Worm (Caenorhabditis elegans) whole organism, late embryonic: ENCODE results near the gene Y62E10A.20.

Experiments
- C08G9.2 ChIP-seq: sonication (generic microtip); optimal IDR thresholded peaks from 2 replicates; lab custom pipeline; 2016; ENCODE audit warnings: mild to moderate bottlenecking, missing genetic modification characterization, moderate library complexity, missing compliant biosample characterization
- F13H6.1 ChIP-seq: sonication (generic microtip); optimal IDR thresholded peaks from 2 replicates; lab custom pipeline; 2016; ENCODE audit warnings: missing genetic modification characterization, missing compliant biosample characterization
- K02D7.2 ChIP-seq: sonication (generic microtip); optimal IDR thresholded peaks from 2 replicates; lab custom pipeline; 2017; ENCODE audit warnings: mild to moderate bottlenecking, missing genetic modification characterization, missing compliant biosample characterization
- K09A11.1 ChIP-seq: sonication (generic microtip); optimal IDR thresholded peaks from 2 replicates; lab custom pipeline; 2017; ENCODE audit warnings: antibody characterized with exemption, mild to moderate bottlenecking, missing genetic modification characterization, missing compliant biosample characterization; ENCODE audit not compliant: insufficient read depth
- T23F11.4 ChIP-seq: fragments of 200-800 bp; sonication (Bioruptor generic); optimal IDR thresholded peaks from 2 replicates; lab custom pipeline; 2018; ENCODE audit warnings: mild to moderate bottlenecking, missing genetic modification characterization, missing compliant biosample characterization
- Y22D7AL.16 ChIP-seq: sonication (generic microtip); optimal IDR thresholded peaks from 2 replicates; lab custom pipeline; 2016; ENCODE audit warnings: missing genetic modification characterization, missing compliant biosample characterization
- ahr-1 ChIP-seq: sonication (generic microtip); optimal IDR thresholded peaks from 2 replicates; lab custom pipeline; 2016; ENCODE audit warnings: missing genetic modification characterization, missing compliant biosample characterization
- ama-1 ChIP-seq: fragments of 150-350 bp; optimal IDR thresholded peaks from 2 replicates; lab custom pipeline; 2014
- ceh-14 ChIP-seq: sonication (generic microtip); optimal IDR thresholded peaks from 2 replicates; lab custom pipeline; 2016; ENCODE audit warnings: missing genotype, missing genetic modification characterization, missing compliant biosample characterization
- ceh-18 ChIP-seq: sonication (generic microtip); optimal IDR thresholded peaks from 2 replicates; lab custom pipeline; 2016; ENCODE audit warnings: missing genetic modification characterization, missing compliant biosample characterization
- ceh-19 ChIP-seq: fragments of 200-800 bp; sonication (Bioruptor generic); optimal IDR thresholded peaks from 2 replicates; lab custom pipeline; 2018; ENCODE audit warnings: mild to moderate bottlenecking, missing genetic modification characterization, missing compliant biosample characterization
- ceh-2 ChIP-seq: sonication (generic microtip); optimal IDR thresholded peaks from 2 replicates; lab custom pipeline; 2016; ENCODE audit warnings: missing genotype, missing genetic modification characterization, missing compliant biosample characterization
- ceh-22 ChIP-seq: sonication (generic microtip); optimal IDR thresholded peaks from 2 replicates; lab custom pipeline; 2017; ENCODE audit warnings: missing biosample characterization, missing genetic modification characterization
- ceh-24 ChIP-seq: sonication (generic microtip); optimal IDR thresholded peaks from 2 replicates; lab custom pipeline; 2016; ENCODE audit warnings: mild to moderate bottlenecking, missing genetic modification characterization, missing compliant biosample characterization
- ceh-31 ChIP-seq: sonication (generic microtip); optimal IDR thresholded peaks from 2 replicates; lab custom pipeline; 2016; ENCODE audit warnings: missing genetic modification characterization, missing compliant biosample characterization
- ceh-45 ChIP-seq: fragments of 200-800 bp; sonication (Bioruptor generic); IDR thresholded peaks from 2 replicates; pipeline ENCODE4 v1.3.6; 2022; ENCODE audit warnings: missing genetic modification reagents, missing genetic modification characterization, missing compliant biosample characterization
- ceh-48 ChIP-seq: sonication (generic microtip); optimal IDR thresholded peaks from 2 replicates; lab custom pipeline; 2016; ENCODE audit warnings: missing genetic modification characterization, inconsistent platforms, missing compliant biosample characterization
- ceh-6 ChIP-seq: fragments of 200-800 bp; sonication (Bioruptor generic); optimal IDR thresholded peaks from 2 replicates; lab custom pipeline; 2018; ENCODE audit warnings: mild to moderate bottlenecking, missing genetic modification characterization, missing compliant biosample characterization
- ceh-9 ChIP-seq: sonication (generic microtip); optimal IDR thresholded peaks from 2 replicates; lab custom pipeline; 2016; ENCODE audit warnings: mild to moderate bottlenecking, missing genetic modification characterization, inconsistent platforms, missing compliant biosample characterization
- che-1 ChIP-seq: sonication (generic microtip); optimal IDR thresholded peaks from 2 replicates; lab custom pipeline; 2016; ENCODE audit warnings: mild to moderate bottlenecking, missing genetic modification characterization, missing compliant biosample characterization
- dve-1 ChIP-seq: sonication (generic microtip); optimal IDR thresholded peaks from 2 replicates; lab custom pipeline; 2017; ENCODE audit warnings: antibody characterized with exemption, mild to moderate bottlenecking, missing genetic modification characterization, missing compliant biosample characterization
- elt-2 ChIP-seq: sonication (generic microtip); optimal IDR thresholded peaks from 2 replicates; lab custom pipeline; 2016; ENCODE audit warnings: missing genetic modification reagents, missing genetic modification characterization, missing compliant biosample characterization
- elt-4 ChIP-seq: sonication (generic microtip); optimal IDR thresholded peaks from 2 replicates; lab custom pipeline; 2016; ENCODE audit warnings: missing genetic modification characterization, missing compliant biosample characterization
- ets-4 ChIP-seq: sonication (generic microtip); optimal IDR thresholded peaks from 2 replicates; lab custom pipeline; 2016; ENCODE audit warnings: missing genetic modification characterization, missing compliant biosample characterization
- fax-1 ChIP-seq: sonication (generic microtip); optimal IDR thresholded peaks from 2 replicates; lab custom pipeline; 2016; ENCODE audit warnings: missing genotype, missing genetic modification characterization, missing compliant biosample characterization
- fkh-10 ChIP-seq: fragments of 150-350 bp; optimal IDR thresholded peaks from 2 replicates; lab custom pipeline; 2014; ENCODE audit warnings: missing biosample characterization, missing genetic modification reagents, missing genetic modification characterization
- fkh-6 ChIP-seq: sonication (generic microtip); optimal IDR thresholded peaks from 2 replicates; lab custom pipeline; 2016; ENCODE audit warnings: missing genetic modification characterization, missing compliant biosample characterization
- gmeb-2 ChIP-seq: sonication (generic microtip); optimal IDR thresholded peaks from 2 replicates; lab custom pipeline; 2016; ENCODE audit warnings: missing genetic modification characterization, inconsistent platforms, missing compliant biosample characterization
- hlh-13 ChIP-seq: fragments of 200-800 bp; sonication (Bioruptor generic); optimal IDR thresholded peaks from 2 replicates; lab custom pipeline; 2018; ENCODE audit warnings: mild to moderate bottlenecking, missing genetic modification characterization, missing compliant biosample characterization
- hlh-15 ChIP-seq: sonication (generic microtip); optimal IDR thresholded peaks from 2 replicates; lab custom pipeline; 2016; ENCODE audit warnings: missing genetic modification characterization, missing compliant biosample characterization
- hlh-30 ChIP-seq: sonication (generic microtip); optimal IDR thresholded peaks from 2 replicates; lab custom pipeline; 2017; ENCODE audit warnings: antibody characterized with exemption, missing genetic modification characterization, missing compliant biosample characterization; ENCODE audit not compliant: insufficient read depth
- hlh-6 ChIP-seq: sonication (generic microtip); optimal IDR thresholded peaks from 2 replicates; lab custom pipeline; 2016; ENCODE audit warnings: missing genotype, missing genetic modification characterization, missing compliant biosample characterization
- lim-6 ChIP-seq: sonication (generic microtip); optimal IDR thresholded peaks from 2 replicates; lab custom pipeline; 2016; ENCODE audit warnings: missing genetic modification characterization, missing compliant biosample characterization
- nfya-1 ChIP-seq: sonication (generic microtip); optimal IDR thresholded peaks from 2 replicates; lab custom pipeline; 2017; ENCODE audit warnings: missing genetic modification characterization, mild to moderate bottlenecking, missing compliant biosample characterization, antibody characterized with exemption, moderate library complexity
- nhr-11 ChIP-seq: fragments of 150-350 bp; optimal IDR thresholded peaks from 2 replicates; lab custom pipeline; 2014; ENCODE audit warnings: missing biosample characterization, missing genetic modification characterization
- npax-4 ChIP-seq: sonication (generic microtip); optimal IDR thresholded peaks from 2 replicates; lab custom pipeline; 2016; ENCODE audit warnings: missing genetic modification characterization, missing compliant biosample characterization
- odd-2 ChIP-seq: sonication (generic microtip); optimal IDR thresholded peaks from 2 replicates; lab custom pipeline; 2017; ENCODE audit warnings: antibody characterized with exemption, mild to moderate bottlenecking, missing genetic modification characterization, missing compliant biosample characterization
- pag-3 ChIP-seq: sonication (generic microtip); optimal IDR thresholded peaks from 2 replicates; lab custom pipeline; 2016; ENCODE audit warnings: missing compliant biosample characterization, missing genetic modification characterization, borderline replicate concordance
- pax-1 ChIP-seq: fragments of 150-350 bp; optimal IDR thresholded peaks from 2 replicates; lab custom pipeline; 2014; ENCODE audit warnings: missing biosample characterization, missing genetic modification characterization
- pha-2 ChIP-seq: sonication (generic microtip); optimal IDR thresholded peaks from 2 replicates; lab custom pipeline; 2017; ENCODE audit warnings: mild to moderate bottlenecking, missing genetic modification characterization, missing compliant biosample characterization
- pha-4 ChIP-seq: fragments of 150-350 bp; optimal IDR thresholded peaks from 2 replicates; lab custom pipeline; 2018; ENCODE audit warnings: missing biosample characterization, missing genetic modification reagents, missing genetic modification characterization
- pqm-1 ChIP-seq: sonication (generic microtip); optimal IDR thresholded peaks from 2 replicates; lab custom pipeline; 2016; ENCODE audit warnings: missing genetic modification characterization, missing compliant biosample characterization
- pros-1 ChIP-seq: fragments of 150-350 bp; optimal IDR thresholded peaks from 2 replicates; lab custom pipeline; 2014; ENCODE audit warnings: missing biosample characterization, missing genetic modification reagents, missing genetic modification characterization
- ref-2 ChIP-seq: sonication (generic microtip); optimal IDR thresholded peaks from 2 replicates; lab custom pipeline; 2016; ENCODE audit warnings: missing genetic modification characterization, missing compliant biosample characterization
- rnt-1 ChIP-seq: sonication (generic microtip); optimal IDR thresholded peaks from 2 replicates; lab custom pipeline; 2016; ENCODE audit warnings: missing genetic modification characterization, missing compliant biosample characterization
- sox-4 ChIP-seq: sonication (generic microtip); optimal IDR thresholded peaks from 2 replicates; lab custom pipeline; 2017; ENCODE audit warnings: mild to moderate bottlenecking, missing genetic modification characterization, inconsistent platforms, missing compliant biosample characterization
- tbx-2 ChIP-seq: sonication (generic microtip); optimal IDR thresholded peaks from 2 replicates; lab custom pipeline; 2016; ENCODE audit warnings: missing genetic modification characterization, missing compliant biosample characterization
- unc-3 ChIP-seq, 2 experiments: fragments of 200-800 bp in 1 of 2; sonication (Bioruptor generic) in 1 of 2; sonication (generic microtip) in 1 of 2; conservative IDR thresholded peaks in 1 of 2; optimal IDR thresholded peaks in 1 of 2; 2 replicates each; pipeline versions ENCODE4 v1.3.6 to Lab custom; 2016 to 2022; ENCODE audit warnings: missing compliant biosample characterization in 2 of 2, missing genetic modification characterization in 2 of 2, missing genetic modification reagents in 1 of 2
- unc-42 ChIP-seq: sonication (generic microtip); optimal IDR thresholded peaks from 2 replicates; lab custom pipeline; 2016; ENCODE audit warnings: missing genotype, missing genetic modification characterization, missing compliant biosample characterization
- unc-55 ChIP-seq: sonication (generic microtip); optimal IDR thresholded peaks from 2 replicates; lab custom pipeline; 2017; ENCODE audit warnings: missing biosample characterization, missing genetic modification reagents, missing genetic modification characterization
- unc-86 ChIP-seq: sonication (generic microtip); optimal IDR thresholded peaks from 2 replicates; lab custom pipeline; 2016; ENCODE audit warnings: missing genetic modification characterization, missing compliant biosample characterization
- zip-5 ChIP-seq: sonication (generic microtip); optimal IDR thresholded peaks from 2 replicates; lab custom pipeline; 2016; ENCODE audit warnings: missing genetic modification characterization, missing compliant biosample characterization
- ztf-16 ChIP-seq: sonication (generic microtip); optimal IDR thresholded peaks from 2 replicates; lab custom pipeline; 2017; ENCODE audit warnings: missing genetic modification characterization, missing compliant biosample characterization

Y62E10A.20 gene

DNA sequence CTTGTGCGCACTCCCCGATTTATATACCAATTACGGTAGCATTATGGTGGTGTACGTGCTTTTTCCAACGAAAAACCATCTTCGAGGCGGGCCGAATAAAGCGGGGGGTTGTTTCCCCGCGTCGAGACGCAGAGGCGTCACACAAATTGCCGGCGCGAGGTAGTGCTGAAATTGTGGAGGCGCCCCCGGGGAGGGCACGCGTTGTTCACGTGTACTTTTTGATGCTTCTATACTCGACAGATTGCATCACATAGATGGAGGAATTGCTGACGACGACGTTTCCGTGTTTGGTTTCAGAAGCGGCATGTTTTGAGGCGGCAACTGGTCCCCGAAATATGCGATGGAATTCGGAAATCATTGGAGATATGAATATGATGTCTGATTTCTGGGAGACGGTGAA is 9.4 kb upstream of the Y62E10A.20 start:
- TF ChIP-seq pqm-1 (tag; lab: Kevin White, UChicago) = peak; percentile 63
- no peak for TF ChIP-seq ceh-22
- TF ChIP-seq ceh-2 = no peak
- TF ChIP-seq fkh-6 (tag; lab: Kevin White, UChicago) = no peak
- TF ChIP-seq ref-2 (tag; lab: Kevin White, UChicago) = peak; percentile 2
- TF ChIP-seq ceh-24 = no peak
- no peak for TF ChIP-seq fkh-10 (GFP tag; lab: Kevin White, UChicago)
- no peak for TF ChIP-seq F13H6.1 (tag; lab: Kevin White, UChicago)
- TF ChIP-seq hlh-30 (tag; lab: Kevin White, UChicago) = peak; percentile 37
- no peak for TF ChIP-seq ceh-6 (GFP tag; lab: Kevin White, UChicago)
- no peak for TF ChIP-seq odd-2 (tag; lab: Kevin White, UChicago)
- no peak for TF ChIP-seq hlh-15 (tag; lab: Kevin White, UChicago)
- no peak for TF ChIP-seq unc-3 (GFP tag; conservative IDR thresholded peaks at IDR 0.05; lab: Robert Waterston, UW)
- TF ChIP-seq unc-3 (tag; optimal IDR thresholded peaks at IDR 0.05; lab: Kevin White, UChicago) = no peak
- peak; percentile 17 for TF ChIP-seq fax-1 (tag; lab: Kevin White, UChicago)
- no peak for TF ChIP-seq K09A11.1 (tag; lab: Kevin White, UChicago)
- TF ChIP-seq elt-2 = no peak
- TF ChIP-seq ceh-9 = peak; percentile 30
- no peak for TF ChIP-seq nhr-11 (tag; lab: Kevin White, UChicago)
- no peak for TF ChIP-seq ama-1 (lab: Kevin White, UChicago)
- TF ChIP-seq dve-1 = peak; percentile 48
- no peak for TF ChIP-seq unc-86 (tag; lab: Kevin White, UChicago)
- TF ChIP-seq K02D7.2 (tag; lab: Kevin White, UChicago) = no peak
- TF ChIP-seq pax-1 (tag; lab: Kevin White, UChicago) = no peak
- no peak for TF ChIP-seq Y22D7AL.16
- TF ChIP-seq unc-55 (GFP tag; lab: Kevin White, UChicago) = peak; percentile 58
- no peak for TF ChIP-seq elt-4 (tag; lab: Kevin White, UChicago)
- no peak for TF ChIP-seq che-1 (tag; lab: Kevin White, UChicago)
- TF ChIP-seq tbx-2 (tag; lab: Kevin White, UChicago) = no peak
- TF ChIP-seq sox-4 (tag; lab: Kevin White, UChicago) = no peak
- no peak for TF ChIP-seq ets-4 (tag; lab: Kevin White, UChicago)
- peak; percentile 5 for TF ChIP-seq ztf-16
- TF ChIP-seq pha-4 (tag; lab: Kevin White, UChicago) = no peak
- no peak for TF ChIP-seq gmeb-2 (tag; lab: Kevin White, UChicago)
- no peak for TF ChIP-seq ceh-19 (GFP tag; lab: Kevin White, UChicago)
- TF ChIP-seq pros-1 = peak; percentile 6
- no peak for TF ChIP-seq ceh-48
- TF ChIP-seq T23F11.4 = no peak
- TF ChIP-seq ahr-1 (tag; lab: Kevin White, UChicago) = no peak
- TF ChIP-seq pag-3 (tag; lab: Kevin White, UChicago) = no peak
- TF ChIP-seq zip-5 (tag; lab: Kevin White, UChicago) = no peak
- TF ChIP-seq ceh-31 = peak; percentile 54
- peak; percentile 82 for TF ChIP-seq ceh-18 (tag; lab: Kevin White, UChicago)
- no peak for TF ChIP-seq hlh-6 (tag; lab: Kevin White, UChicago)
- TF ChIP-seq hlh-13 (GFP tag; lab: Kevin White, UChicago) = no peak
- TF ChIP-seq rnt-1 = peak; percentile 16
- TF ChIP-seq nfya-1 = peak; percentile 45
- no peak for TF ChIP-seq npax-4 (tag; lab: Kevin White, UChicago)
- TF ChIP-seq C08G9.2 = no peak
- TF ChIP-seq ceh-14 (tag; lab: Kevin White, UChicago) = no peak
- no peak for TF ChIP-seq ceh-45
- no peak for TF ChIP-seq lim-6 (tag; lab: Kevin White, UChicago)
- TF ChIP-seq pha-2 (tag; lab: Kevin White, UChicago) = no peak
- TF ChIP-seq unc-42 (tag; lab: Kevin White, UChicago) = peak; percentile 67
- TF ChIP-seq, all 69 proteins: peak for 14
